Worm (Caenorhabditis elegans): Measurements from ENCODE around the gene T26C5.5.

T26C5.5 gene

DNA sequence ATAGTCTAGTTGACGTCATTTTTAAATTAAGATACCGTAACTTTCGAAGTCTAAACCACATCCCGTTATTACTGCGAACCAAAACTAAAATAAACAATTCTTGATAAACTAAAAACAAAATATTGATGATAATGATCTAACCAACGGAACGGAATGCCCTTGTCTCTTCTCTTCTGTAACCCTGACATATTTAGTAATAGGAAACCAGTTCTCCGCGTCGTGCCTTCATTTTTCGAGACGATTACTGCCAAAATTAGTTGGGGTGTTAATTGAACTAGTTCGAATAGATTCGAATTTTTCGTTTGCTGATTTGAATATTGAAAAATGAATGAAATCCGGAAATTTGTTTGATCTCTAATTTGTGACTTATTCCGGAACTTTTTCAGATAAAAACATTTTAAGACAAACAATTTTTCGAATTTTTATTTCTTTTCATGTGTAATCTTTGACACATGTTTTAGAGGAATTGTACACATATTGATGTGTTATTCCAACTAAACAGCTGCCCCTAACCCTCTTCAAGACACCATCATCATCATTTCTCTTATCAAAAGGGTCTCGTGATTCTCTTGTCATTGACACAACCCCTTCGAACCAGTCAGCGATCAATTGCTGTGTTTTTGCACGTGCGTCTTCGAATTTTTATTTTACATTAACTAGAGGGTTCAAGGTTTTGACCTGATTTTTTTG lies 37.3 kb upstream of the T26C5.5 start (continued):
- peak; percentile 97 for TF ChIP-seq unc-130 (tag; optimal IDR thresholded peaks at IDR 0.05)
- TF ChIP-seq ceh-82 (tag; optimal IDR thresholded peaks at IDR 0.05) = no peak
- TF ChIP-seq vab-15 (tag; optimal IDR thresholded peaks at IDR 0.05) = peak; percentile 46
- peak; percentile 79 for TF ChIP-seq nhr-11 (tag; optimal IDR thresholded peaks at IDR 0.05)
- TF ChIP-seq unc-86 (tag; optimal IDR thresholded peaks at IDR 0.05) = no peak
- peak; percentile 72 for TF ChIP-seq C16A3.4 (tag; optimal IDR thresholded peaks at IDR 0.05)
- TF ChIP-seq ztf-11 (tag; optimal IDR thresholded peaks at IDR 0.05) = no peak
- peak; percentile 95 for TF ChIP-seq nhr-71 (tag; optimal IDR thresholded peaks at IDR 0.05)
- peak; percentile 69 for TF ChIP-seq elt-2 (tag; optimal IDR thresholded peaks at IDR 0.05)
- no peak for TF ChIP-seq mef-2 (tag; optimal IDR thresholded peaks at IDR 0.05)
- TF ChIP-seq nhr-84 (tag; optimal IDR thresholded peaks at IDR 0.05) = no peak
- no peak for TF ChIP-seq sup-37 (GFP tag; optimal IDR thresholded peaks at IDR 0.05)
- no peak for TF ChIP-seq fkh-10 (GFP tag; optimal IDR thresholded peaks at IDR 0.05)
- peak; percentile 29 for TF ChIP-seq zip-4 (GFP tag; optimal IDR thresholded peaks at IDR 0.05)
- peak; percentile 66 for TF ChIP-seq skn-1 (tag; optimal IDR thresholded peaks at IDR 0.05)
- no peak for TF ChIP-seq lin-15B (tag; optimal IDR thresholded peaks at IDR 0.05)
- TF ChIP-seq ceh-88 (GFP tag; IDR thresholded peaks at IDR 0.05) = peak; percentile 50; the same call in 1 of the 2 replicates
- TF ChIP-seq zag-1 (tag; optimal IDR thresholded peaks at IDR 0.05) = no peak
- TF ChIP-seq blmp-1 (tag; optimal IDR thresholded peaks at IDR 0.05) = peak; percentile 79
- TF ChIP-seq lin-39 (tag; optimal IDR thresholded peaks at IDR 0.05) = peak; percentile 87
- no peak for TF ChIP-seq snpc-4 (tag; optimal IDR thresholded peaks at IDR 0.05)
- TF ChIP-seq unc-62 (GFP tag; optimal IDR thresholded peaks at IDR 0.05) = no peak
- TF ChIP-seq tbx-2 (tag; optimal IDR thresholded peaks at IDR 0.05) = peak; percentile 75
- no peak for TF ChIP-seq ceh-90 (tag; optimal IDR thresholded peaks at IDR 0.05)
- no peak for TF ChIP-seq ces-1 (GFP tag; optimal IDR thresholded peaks at IDR 0.05)
- no peak for TF ChIP-seq egl-13 (tag; optimal IDR thresholded peaks at IDR 0.05)
- TF ChIP-seq mab-9 (GFP tag; IDR thresholded peaks at IDR 0.05) = no peak
- TF ChIP-seq lin-13 (GFP tag; optimal IDR thresholded peaks at IDR 0.05) = peak; percentile 69
- TF ChIP-seq jun-1 (tag; optimal IDR thresholded peaks at IDR 0.05) = peak; percentile 73
- TF ChIP-seq dpl-1 (GFP tag; optimal IDR thresholded peaks at IDR 0.05) = peak in 2 of 3 experiments; percentile 19 to 51
- TF ChIP-seq pax-3 (tag; optimal IDR thresholded peaks at IDR 0.05) = no peak
- TF ChIP-seq sptf-1 (tag; optimal IDR thresholded peaks at IDR 0.05) = no peak
- peak; percentile 71 for TF ChIP-seq nhr-47 (tag; optimal IDR thresholded peaks at IDR 0.05)
- TF ChIP-seq hlh-17 (GFP tag; optimal IDR thresholded peaks at IDR 0.05; ENCODE audit: borderline replicate concordance) = no peak
- peak; percentile 64 for TF ChIP-seq swsn-7 (tag; optimal IDR thresholded peaks at IDR 0.05)
- peak; percentile 46 for TF ChIP-seq grh-1 (GFP tag; IDR thresholded peaks at IDR 0.05)
- peak in 1 of 2 experiments; percentile 98 for TF ChIP-seq mdl-1 (tag; optimal IDR thresholded peaks at IDR 0.05)
- TF ChIP-seq hlh-4 (tag; optimal IDR thresholded peaks at IDR 0.05) = no peak
- peak; percentile 53 for TF ChIP-seq xbp-1 (tag; optimal IDR thresholded peaks at IDR 0.05)
- peak; percentile 63 for TF ChIP-seq ama-1 (optimal IDR thresholded peaks at IDR 0.05)
- no peak for TF ChIP-seq aha-1 (tag; optimal IDR thresholded peaks at IDR 0.05)
- TF ChIP-seq unc-98 (GFP tag; IDR thresholded peaks at IDR 0.05) = no peak
- peak; percentile 81 for TF ChIP-seq mep-1 (tag; optimal IDR thresholded peaks at IDR 0.05)
- TF ChIP-seq egl-27 (tag; optimal IDR thresholded peaks at IDR 0.05) = no peak
- no peak for TF ChIP-seq C04F5.9 (tag; optimal IDR thresholded peaks at IDR 0.05)
- TF ChIP-seq Y116A8C.19 (tag; optimal IDR thresholded peaks at IDR 0.05; ENCODE audit: borderline replicate concordance) = no peak
- peak; percentile 69 for TF ChIP-seq lir-3 (tag; optimal IDR thresholded peaks at IDR 0.05; ENCODE audit: poor library complexity)
- no peak for TF ChIP-seq nhr-12 (tag; optimal IDR thresholded peaks at IDR 0.05)
- TF ChIP-seq nhr-85 (tag) = peak; percentile 93
- TF ChIP-seq ceh-63 (GFP tag; optimal IDR thresholded peaks at IDR 0.05) = no peak
- TF ChIP-seq sox-4 (tag; optimal IDR thresholded peaks at IDR 0.05) = no peak
- TF ChIP-seq lin-14 (GFP tag; optimal IDR thresholded peaks at IDR 0.05) = peak; percentile 95

All from whole organism, L1 larva.